Worm (Caenorhabditis elegans) whole organism, late embryonic: ENCODE measurements around the gene M153.5.

Experiments
- C08G9.2 ChIP-seq: sonication (generic microtip); optimal IDR thresholded peaks from 2 replicates; lab custom pipeline; 2016; ENCODE audit warnings: mild to moderate bottlenecking, missing genetic modification characterization, moderate library complexity, missing compliant biosample characterization
- Y22D7AL.16 ChIP-seq: sonication (generic microtip); optimal IDR thresholded peaks from 2 replicates; lab custom pipeline; 2016; ENCODE audit warnings: missing genetic modification characterization, missing compliant biosample characterization
- ahr-1 ChIP-seq: sonication (generic microtip); optimal IDR thresholded peaks from 2 replicates; lab custom pipeline; 2016; ENCODE audit warnings: missing genetic modification characterization, missing compliant biosample characterization
- ama-1 ChIP-seq: fragments of 150-350 bp; optimal IDR thresholded peaks from 2 replicates; lab custom pipeline; 2014
- ceh-18 ChIP-seq: sonication (generic microtip); optimal IDR thresholded peaks from 2 replicates; lab custom pipeline; 2016; ENCODE audit warnings: missing genetic modification characterization, missing compliant biosample characterization
- ceh-22 ChIP-seq: sonication (generic microtip); optimal IDR thresholded peaks from 2 replicates; lab custom pipeline; 2017; ENCODE audit warnings: missing biosample characterization, missing genetic modification characterization
- ceh-24 ChIP-seq: sonication (generic microtip); optimal IDR thresholded peaks from 2 replicates; lab custom pipeline; 2016; ENCODE audit warnings: mild to moderate bottlenecking, missing genetic modification characterization, missing compliant biosample characterization
- ceh-31 ChIP-seq: sonication (generic microtip); optimal IDR thresholded peaks from 2 replicates; lab custom pipeline; 2016; ENCODE audit warnings: missing genetic modification characterization, missing compliant biosample characterization
- ceh-45 ChIP-seq: fragments of 200-800 bp; sonication (Bioruptor generic); IDR thresholded peaks from 2 replicates; pipeline ENCODE4 v1.3.6; 2022; ENCODE audit warnings: missing genetic modification reagents, missing genetic modification characterization, missing compliant biosample characterization
- ceh-48 ChIP-seq: sonication (generic microtip); optimal IDR thresholded peaks from 2 replicates; lab custom pipeline; 2016; ENCODE audit warnings: missing genetic modification characterization, inconsistent platforms, missing compliant biosample characterization
- ceh-6 ChIP-seq: fragments of 200-800 bp; sonication (Bioruptor generic); optimal IDR thresholded peaks from 2 replicates; lab custom pipeline; 2018; ENCODE audit warnings: mild to moderate bottlenecking, missing genetic modification characterization, missing compliant biosample characterization
- che-1 ChIP-seq: sonication (generic microtip); optimal IDR thresholded peaks from 2 replicates; lab custom pipeline; 2016; ENCODE audit warnings: mild to moderate bottlenecking, missing genetic modification characterization, missing compliant biosample characterization
- dmd-4 ChIP-seq: sonication (generic microtip); optimal IDR thresholded peaks from 2 replicates; lab custom pipeline; 2016; ENCODE audit warnings: borderline replicate concordance, missing genetic modification characterization, missing compliant biosample characterization
- elt-4 ChIP-seq: sonication (generic microtip); optimal IDR thresholded peaks from 2 replicates; lab custom pipeline; 2016; ENCODE audit warnings: missing genetic modification characterization, missing compliant biosample characterization
- ets-4 ChIP-seq: sonication (generic microtip); optimal IDR thresholded peaks from 2 replicates; lab custom pipeline; 2016; ENCODE audit warnings: missing genetic modification characterization, missing compliant biosample characterization
- fax-1 ChIP-seq: sonication (generic microtip); optimal IDR thresholded peaks from 2 replicates; lab custom pipeline; 2016; ENCODE audit warnings: missing genotype, missing genetic modification characterization, missing compliant biosample characterization
- fkh-10 ChIP-seq: fragments of 150-350 bp; optimal IDR thresholded peaks from 2 replicates; lab custom pipeline; 2014; ENCODE audit warnings: missing biosample characterization, missing genetic modification reagents, missing genetic modification characterization
- gmeb-2 ChIP-seq: sonication (generic microtip); optimal IDR thresholded peaks from 2 replicates; lab custom pipeline; 2016; ENCODE audit warnings: missing genetic modification characterization, inconsistent platforms, missing compliant biosample characterization
- hlh-13 ChIP-seq: fragments of 200-800 bp; sonication (Bioruptor generic); optimal IDR thresholded peaks from 2 replicates; lab custom pipeline; 2018; ENCODE audit warnings: mild to moderate bottlenecking, missing genetic modification characterization, missing compliant biosample characterization
- hlh-15 ChIP-seq: sonication (generic microtip); optimal IDR thresholded peaks from 2 replicates; lab custom pipeline; 2016; ENCODE audit warnings: missing genetic modification characterization, missing compliant biosample characterization
- hlh-30 ChIP-seq: sonication (generic microtip); optimal IDR thresholded peaks from 2 replicates; lab custom pipeline; 2017; ENCODE audit warnings: antibody characterized with exemption, missing genetic modification characterization, missing compliant biosample characterization; ENCODE audit not compliant: insufficient read depth
- lim-6 ChIP-seq: sonication (generic microtip); optimal IDR thresholded peaks from 2 replicates; lab custom pipeline; 2016; ENCODE audit warnings: missing genetic modification characterization, missing compliant biosample characterization
- madf-2 ChIP-seq: sonication (generic microtip); optimal IDR thresholded peaks from 2 replicates; lab custom pipeline; 2017; ENCODE audit warnings: missing genetic modification characterization, missing compliant biosample characterization
- nhr-232 ChIP-seq: sonication (generic microtip); optimal IDR thresholded peaks from 2 replicates; lab custom pipeline; 2016; ENCODE audit warnings: missing genetic modification characterization, missing compliant biosample characterization
- odd-2 ChIP-seq: sonication (generic microtip); optimal IDR thresholded peaks from 2 replicates; lab custom pipeline; 2017; ENCODE audit warnings: antibody characterized with exemption, mild to moderate bottlenecking, missing genetic modification characterization, missing compliant biosample characterization
- pax-1 ChIP-seq: fragments of 150-350 bp; optimal IDR thresholded peaks from 2 replicates; lab custom pipeline; 2014; ENCODE audit warnings: missing biosample characterization, missing genetic modification characterization
- pha-4 ChIP-seq: fragments of 150-350 bp; optimal IDR thresholded peaks from 2 replicates; lab custom pipeline; 2018; ENCODE audit warnings: missing biosample characterization, missing genetic modification reagents, missing genetic modification characterization
- pqm-1 ChIP-seq: sonication (generic microtip); optimal IDR thresholded peaks from 2 replicates; lab custom pipeline; 2016; ENCODE audit warnings: missing genetic modification characterization, missing compliant biosample characterization
- ref-2 ChIP-seq: sonication (generic microtip); optimal IDR thresholded peaks from 2 replicates; lab custom pipeline; 2016; ENCODE audit warnings: missing genetic modification characterization, missing compliant biosample characterization
- rnt-1 ChIP-seq: sonication (generic microtip); optimal IDR thresholded peaks from 2 replicates; lab custom pipeline; 2016; ENCODE audit warnings: missing genetic modification characterization, missing compliant biosample characterization
- sdc-2 ChIP-seq: sonication (generic microtip); optimal IDR thresholded peaks from 2 replicates; lab custom pipeline; 2016; ENCODE audit warnings: missing genotype, missing genetic modification characterization, missing compliant biosample characterization
- syd-9 ChIP-seq: sonication (generic microtip); optimal IDR thresholded peaks from 2 replicates; lab custom pipeline; 2016; ENCODE audit warnings: mild to moderate bottlenecking, missing genetic modification characterization, moderate library complexity, missing compliant biosample characterization
- tbx-2 ChIP-seq: sonication (generic microtip); optimal IDR thresholded peaks from 2 replicates; lab custom pipeline; 2016; ENCODE audit warnings: missing genetic modification characterization, missing compliant biosample characterization
- tbx-7 ChIP-seq: sonication (generic microtip); optimal IDR thresholded peaks from 2 replicates; lab custom pipeline; 2016; ENCODE audit warnings: missing genotype, missing genetic modification characterization, missing compliant biosample characterization
- ttx-3 ChIP-seq: sonication (generic microtip); optimal IDR thresholded peaks from 2 replicates; lab custom pipeline; 2016; ENCODE audit warnings: missing genetic modification reagents, missing genetic modification characterization, missing compliant biosample characterization
- unc-3 ChIP-seq, 2 experiments: fragments of 200-800 bp in 1 of 2; sonication (Bioruptor generic) in 1 of 2; sonication (generic microtip) in 1 of 2; conservative IDR thresholded peaks in 1 of 2; optimal IDR thresholded peaks in 1 of 2; 2 replicates each; pipeline versions ENCODE4 v1.3.6 to Lab custom; 2016 to 2022; ENCODE audit warnings: missing compliant biosample characterization in 2 of 2, missing genetic modification characterization in 2 of 2, missing genetic modification reagents in 1 of 2
- unc-42 ChIP-seq: sonication (generic microtip); optimal IDR thresholded peaks from 2 replicates; lab custom pipeline; 2016; ENCODE audit warnings: missing genotype, missing genetic modification characterization, missing compliant biosample characterization
- unc-55 ChIP-seq: sonication (generic microtip); optimal IDR thresholded peaks from 2 replicates; lab custom pipeline; 2017; ENCODE audit warnings: missing biosample characterization, missing genetic modification reagents, missing genetic modification characterization
- zip-5 ChIP-seq: sonication (generic microtip); optimal IDR thresholded peaks from 2 replicates; lab custom pipeline; 2016; ENCODE audit warnings: missing genetic modification characterization, missing compliant biosample characterization

The M153.5 gene

ce11 chrX:12158641-12159040 lies 14.8 kb downstream of the M153.5 start:
- TF ChIP-seq ama-1 (lab: Kevin White, UChicago), result no peak
- TF ChIP-seq syd-9 (tag; lab: Kevin White, UChicago), result no peak
- TF ChIP-seq ceh-18 (tag; lab: Kevin White, UChicago), result peak; percentile 0
- TF ChIP-seq rnt-1 (tag; lab: Kevin White, UChicago), result peak; percentile 4
- TF ChIP-seq unc-55 (GFP tag; lab: Kevin White, UChicago), result peak; percentile 22

ce11 chrX:12160002-12160690 lies 16.4 kb downstream of the M153.5 start, which contains the start of gene F57G12.2:
F57G12.2 (minus strand) TSS chrX:12160052.
- TF ChIP-seq ceh-22 (tag; lab: Kevin White, UChicago) (no peak), pax-1 (no peak), ttx-3 (tag; lab: Kevin White, UChicago) (no peak), pqm-1 (no peak), gmeb-2 (no peak), madf-2 (no peak), sdc-2 (tag; lab: Kevin White, UChicago) (no peak), ref-2 (no peak), ceh-48 (tag; lab: Kevin White, UChicago) (no peak), unc-42 (no peak), tbx-7 (no peak), odd-2 (tag; lab: Kevin White, UChicago) (no peak), nhr-232 (no peak), che-1 (tag; lab: Kevin White, UChicago) (no peak), C08G9.2 (no peak), dmd-4 (tag; lab: Kevin White, UChicago) (no peak), ceh-24 (tag; lab: Kevin White, UChicago) (no peak)
- TF ChIP-seq, all 69 proteins: peak for 0

- no peak for TF ChIP-seq ceh-45
- no peak for TF ChIP-seq hlh-15 (tag; lab: Kevin White, UChicago)
- TF ChIP-seq fax-1 (tag; lab: Kevin White, UChicago), result no peak
- TF ChIP-seq dmd-4 (tag; lab: Kevin White, UChicago), result no peak
- no peak for TF ChIP-seq hlh-13 (GFP tag; lab: Kevin White, UChicago)
- TF ChIP-seq zip-5 (tag; lab: Kevin White, UChicago), result no peak
- no peak for TF ChIP-seq tbx-2
- TF ChIP-seq pax-1, result no peak
- TF ChIP-seq Y22D7AL.16 (tag; lab: Kevin White, UChicago), result no peak
- no peak for TF ChIP-seq che-1 (tag; lab: Kevin White, UChicago)
- TF ChIP-seq unc-3 (GFP tag; conservative IDR thresholded peaks at IDR 0.05; lab: Robert Waterston, UW), result no peak
- TF ChIP-seq unc-3 (tag; optimal IDR thresholded peaks at IDR 0.05; lab: Kevin White, UChicago), result no peak
- TF ChIP-seq elt-4, result no peak
- TF ChIP-seq fkh-10 (GFP tag; lab: Kevin White, UChicago), result no peak
- no peak for TF ChIP-seq odd-2 (tag; lab: Kevin White, UChicago)
- TF ChIP-seq ahr-1 (tag; lab: Kevin White, UChicago), result no peak
- TF ChIP-seq pha-4, result no peak
- TF ChIP-seq madf-2, result no peak
- TF ChIP-seq ttx-3 (tag; lab: Kevin White, UChicago), result no peak
These were observed 18.9 kb downstream of the M153.5 start for ce11 chrX:12162659-12163058.

- TF ChIP-seq ceh-31 (tag; lab: Kevin White, UChicago) (no peak), nhr-232 (no peak), lim-6 (no peak), Y22D7AL.16 (tag; lab: Kevin White, UChicago) (no peak), elt-4 (no peak), ets-4 (no peak), ceh-6 (GFP tag; lab: Kevin White, UChicago) (no peak), pax-1 (no peak), hlh-30 (tag; lab: Kevin White, UChicago) (no peak)
These were observed 20.3 kb downstream of the M153.5 start for ce11 chrX:12164047-12164446.
